Worm (Caenorhabditis elegans): ENCODE results near the gene gly-3.

ce11 chrIII:7866189-7866588 is 51.4 kb downstream of the gly-3 start, which contains the start of gene cup-4:
- TF ChIP-seq ceh-82 (tag; optimal IDR thresholded peaks at IDR 0.05) (no peak), ZK546.5 (tag; optimal IDR thresholded peaks at IDR 0.05) (no peak), lin-13 (GFP tag; optimal IDR thresholded peaks at IDR 0.05) (no peak), crh-2 (tag; optimal IDR thresholded peaks at IDR 0.05) (no peak), zag-1 (tag; optimal IDR thresholded peaks at IDR 0.05) (no peak), dmd-4 (tag; optimal IDR thresholded peaks at IDR 0.05) (no peak), snpc-4 (tag; optimal IDR thresholded peaks at IDR 0.05) (no peak), peb-1 (tag; optimal IDR thresholded peaks at IDR 0.05) (no peak)
